Fruit fly (Drosophila melanogaster) whole organism, prepupa: Measurements from ENCODE around the gene Bdbt.

Experiments used
- Blimp-1 ChIP-seq: fragments of 200-800 bp; sonication (Bioruptor generic); optimal IDR thresholded peaks from 3 replicates; lab custom pipeline; 2017; ENCODE audit warnings: missing biosample characterization, missing genetic modification characterization, mild to moderate bottlenecking, moderate library complexity, missing genetic modification reagents
- CG11902 ChIP-seq: fragments of 200-800 bp; sonication (Bioruptor generic); optimal IDR thresholded peaks from 3 replicates; lab custom pipeline; 2016; ENCODE audit warnings: missing biosample characterization, missing genetic modification characterization
- CG16779 ChIP-seq: fragments of 200-800 bp; sonication (Bioruptor generic); optimal IDR thresholded peaks from 3 replicates; lab custom pipeline; 2017; ENCODE audit warnings: missing biosample characterization, mild to moderate bottlenecking, missing genetic modification characterization
- CG3032 ChIP-seq: fragments of 200-800 bp; optimal IDR thresholded peaks from 2 replicates; lab custom pipeline; 2019; ENCODE audit warnings: missing biosample characterization, mild to moderate bottlenecking, missing genetic modification characterization, moderate library complexity
- CG34406 ChIP-seq: fragments of 200-800 bp; sonication (Bioruptor generic); optimal IDR thresholded peaks from 3 replicates; lab custom pipeline; 2016; ENCODE audit warnings: missing biosample characterization, missing genetic modification characterization
- CG4318 ChIP-seq: fragments of 200-800 bp; sonication (Bioruptor generic); optimal IDR thresholded peaks from 3 replicates; lab custom pipeline; 2017; ENCODE audit warnings: missing biosample characterization, mild to moderate bottlenecking, missing genetic modification characterization
- CG6163 ChIP-seq: fragments of 200-800 bp; sonication (Bioruptor generic); IDR thresholded peaks from 3 replicates; pipeline ENCODE4 v1.3.6; 2022; ENCODE audit warnings: missing biosample characterization, missing genetic modification characterization
- CG6276 ChIP-seq: fragments of 200-800 bp; sonication (Bioruptor generic); optimal IDR thresholded peaks from 2 replicates; lab custom pipeline; 2017; ENCODE audit warnings: missing biosample characterization, mild to moderate bottlenecking, missing genetic modification characterization
- CG6854 ChIP-seq: fragments of 200-800 bp; sonication (Bioruptor generic); optimal IDR thresholded peaks from 2 replicates; lab custom pipeline; 2017; ENCODE audit warnings: missing biosample characterization, mild to moderate bottlenecking, missing genetic modification characterization
- CG8119 ChIP-seq: fragments of 200-800 bp; sonication (Bioruptor generic); IDR thresholded peaks from 3 replicates; pipeline ENCODE4 v1.3.6; 2022; ENCODE audit warnings: missing biosample characterization, missing genetic modification characterization
- CG9139 ChIP-seq: fragments of 200-800 bp; sonication (Bioruptor generic); optimal IDR thresholded peaks from 3 replicates; lab custom pipeline; 2017; ENCODE audit warnings: missing biosample characterization, mild to moderate bottlenecking, missing genetic modification characterization
- Eip75B ChIP-seq: fragments of 200-800 bp; sonication (Bioruptor generic); optimal IDR thresholded peaks from 3 replicates; lab custom pipeline; 2016; ENCODE audit warnings: missing biosample characterization, missing genetic modification characterization
- Eip78C ChIP-seq: fragments of 200-800 bp; sonication (Bioruptor generic); peaks from one replicate; lab custom pipeline; 2016; ENCODE audit warnings: missing biosample characterization, missing genetic modification characterization
- Ets21C ChIP-seq: fragments of 200-800 bp; sonication (Bioruptor generic); optimal IDR thresholded peaks from 3 replicates; lab custom pipeline; 2016; ENCODE audit warnings: missing biosample characterization, missing genetic modification characterization
- Hr38 ChIP-seq: sonication (Bioruptor generic); optimal IDR thresholded peaks from 2 replicates; lab custom pipeline; 2016; ENCODE audit warnings: missing biosample characterization, missing genetic modification characterization
- Hr39 ChIP-seq: fragments of 200-800 bp; sonication (Bioruptor generic); optimal IDR thresholded peaks from 2 replicates; lab custom pipeline; 2016; ENCODE audit warnings: missing biosample characterization, missing genetic modification characterization
- Hr4 ChIP-seq: fragments of 200-800 bp; sonication (Bioruptor generic); optimal IDR thresholded peaks from 3 replicates; lab custom pipeline; 2016; ENCODE audit warnings: missing biosample characterization, missing genetic modification characterization
- Met ChIP-seq: fragments of 200-800 bp; sonication (Bioruptor generic); optimal IDR thresholded peaks from 3 replicates; lab custom pipeline; 2016; ENCODE audit warnings: missing biosample characterization, missing genetic modification characterization
- OdsH ChIP-seq: fragments of 200-800 bp; sonication (Bioruptor generic); optimal IDR thresholded peaks from 3 replicates; lab custom pipeline; 2016; ENCODE audit warnings: missing biosample characterization, missing genetic modification characterization
- Smox ChIP-seq: fragments of 200-800 bp; sonication (Bioruptor generic); optimal IDR thresholded peaks from 3 replicates; lab custom pipeline; 2016; ENCODE audit warnings: missing biosample characterization, missing genetic modification characterization
- Sox102F ChIP-seq: fragments of 200-800 bp; sonication (Bioruptor generic); optimal IDR thresholded peaks from 2 replicates; lab custom pipeline; 2016; ENCODE audit warnings: missing biosample characterization, mild to moderate bottlenecking, missing genetic modification characterization
- Sox14 ChIP-seq: fragments of 200-800 bp; sonication (Bioruptor generic); optimal IDR thresholded peaks from 3 replicates; lab custom pipeline; 2016; ENCODE audit warnings: missing biosample characterization, missing genetic modification characterization
- acj6 ChIP-seq: fragments of 200-800 bp; sonication (Bioruptor generic); optimal IDR thresholded peaks from 3 replicates; lab custom pipeline; 2016; ENCODE audit warnings: missing biosample characterization, missing genetic modification characterization
- dac ChIP-seq: fragments of 200-800 bp; sonication (Bioruptor generic); optimal IDR thresholded peaks from 2 replicates; lab custom pipeline; 2017; ENCODE audit warnings: missing biosample characterization, mild to moderate bottlenecking, missing genetic modification characterization
- dsx ChIP-seq: fragments of 200-800 bp; optimal IDR thresholded peaks from 3 replicates; lab custom pipeline; 2019; ENCODE audit warnings: missing biosample characterization, mild to moderate bottlenecking, missing genetic modification characterization, moderate library complexity; ENCODE audit not compliant: poor library complexity, severe bottlenecking
- esn ChIP-seq: fragments of 200-800 bp; sonication (Bioruptor generic); optimal IDR thresholded peaks from 2 replicates; lab custom pipeline; 2016; ENCODE audit warnings: missing biosample characterization, mild to moderate bottlenecking, missing genetic modification characterization, moderate library complexity
- fd59A ChIP-seq: fragments of 200-800 bp; sonication (Bioruptor generic); optimal IDR thresholded peaks from 2 replicates; lab custom pipeline; 2017; ENCODE audit warnings: missing biosample characterization, mild to moderate bottlenecking, missing genetic modification characterization, missing genetic modification reagents
- fkh ChIP-seq: fragments of 200-800 bp; sonication (Bioruptor generic); optimal IDR thresholded peaks from 3 replicates; lab custom pipeline; 2017; ENCODE audit warnings: missing biosample characterization, mild to moderate bottlenecking, missing genetic modification characterization, moderate library complexity
- lz ChIP-seq: fragments of 200-800 bp; sonication (Bioruptor generic); optimal IDR thresholded peaks from 3 replicates; lab custom pipeline; 2016; ENCODE audit warnings: missing biosample characterization, missing genetic modification characterization
- pdm3 ChIP-seq: fragments of 200-800 bp; sonication (Bioruptor generic); optimal IDR thresholded peaks from 3 replicates; lab custom pipeline; 2016; ENCODE audit warnings: missing biosample characterization, missing genetic modification characterization
- ss ChIP-seq, 2 experiments: fragments of 200-800 bp; sonication (Bioruptor generic); optimal IDR thresholded peaks; 2 replicates in 1 of 2; 3 replicates in 1 of 2; lab custom pipeline; 2017 to 2018; ENCODE audit warnings: mild to moderate bottlenecking in 2 of 2, missing biosample characterization in 2 of 2, missing genetic modification characterization in 2 of 2, moderate library complexity in 1 of 2
- svp ChIP-seq: fragments of 200-800 bp; sonication (Bioruptor generic); peaks from one replicate; lab custom pipeline; 2016; ENCODE audit warnings: missing biosample characterization, missing genetic modification characterization

Bdbt gene

DNA sequence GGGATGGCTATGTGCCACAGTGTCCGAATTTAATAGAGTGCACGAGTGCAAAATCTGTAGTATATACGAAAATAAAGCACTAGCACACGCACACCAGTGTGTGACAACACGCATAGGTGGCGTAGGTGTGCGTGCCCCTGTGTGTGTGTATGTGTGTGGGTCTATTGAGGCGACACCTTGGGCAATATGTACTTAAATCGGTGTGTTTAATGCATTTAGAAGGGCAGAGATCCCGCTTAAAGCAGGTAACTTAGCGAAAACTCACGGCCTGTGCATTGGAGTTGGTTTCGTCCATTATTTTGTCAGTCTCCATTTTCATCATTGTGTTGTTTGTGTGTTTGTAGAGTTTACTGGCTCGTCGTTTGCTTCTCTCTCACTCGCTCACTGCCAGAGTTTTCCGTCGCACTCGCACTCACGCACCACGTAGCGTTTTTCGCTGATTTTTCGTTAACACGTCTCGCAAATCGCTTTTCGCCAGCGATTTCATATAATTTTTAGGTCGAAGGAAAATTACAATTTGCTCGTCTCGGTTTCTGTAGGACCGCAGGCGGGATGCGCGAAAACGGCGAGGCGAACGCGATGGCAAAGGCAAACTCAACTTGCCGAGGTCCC lies 8.1 kb upstream of the Bdbt start:
- TF ChIP-seq pdm3 (no peak), acj6 (GFP tag; lab: Kevin White, UChicago) (no peak), Blimp-1 (GFP tag; lab: Kevin White, UChicago) (no peak), dac (GFP tag; lab: Kevin White, UChicago) (no peak), Ets21C (GFP tag; lab: Kevin White, UChicago) (no peak), dsx (GFP tag; lab: Kevin White, UChicago) (no peak), CG6854 (GFP tag; lab: Kevin White, UChicago) (peak; percentile 36), fkh (GFP tag; lab: Kevin White, UChicago) (peak; percentile 34), CG8119 (GFP tag; lab: Robert Waterston, UW) (no peak), Sox102F (no peak), CG16779 (tag; lab: Kevin White, UChicago) (no peak), svp (GFP tag; lab: Kevin White, UChicago) (no peak), CG9139 (no peak), CG11902 (GFP tag; lab: Kevin White, UChicago) (no peak), CG3032 (tag; lab: Kevin White, UChicago) (no peak), CG6276 (no peak), CG34406 (GFP tag; lab: Kevin White, UChicago) (no peak), Eip75B (GFP tag; lab: Kevin White, UChicago) (no peak), Met (GFP tag; lab: Kevin White, UChicago) (no peak), esn (GFP tag; lab: Kevin White, UChicago) (no peak), OdsH (GFP tag; lab: Kevin White, UChicago) (no peak), lz (GFP tag; lab: Kevin White, UChicago) (no peak), Hr39 (GFP tag; lab: Kevin White, UChicago) (no peak), Hr4 (GFP tag; lab: Kevin White, UChicago) (no peak), Eip78C (GFP tag; lab: Kevin White, UChicago) (peak; percentile 62)

DNA sequence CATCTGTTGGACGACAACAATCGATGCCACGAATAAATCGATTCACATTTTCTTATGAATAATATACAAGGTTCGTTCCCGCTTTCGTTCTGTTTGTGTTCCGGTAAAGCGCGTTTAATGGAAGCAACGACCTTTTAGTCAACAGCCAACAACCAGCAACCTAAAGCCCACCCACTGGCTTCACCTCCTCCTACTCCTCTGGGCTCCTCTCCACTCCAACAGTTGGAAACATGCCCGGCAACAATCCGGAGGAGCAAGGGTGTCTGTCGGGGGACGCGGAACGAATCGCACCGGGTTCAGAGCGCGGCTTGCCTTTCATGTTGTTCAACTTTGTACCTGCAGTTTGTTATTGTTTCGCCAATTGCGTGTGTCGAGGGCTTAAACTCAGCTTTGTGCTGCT lies 5.6 kb upstream of the Bdbt start:
- TF ChIP-seq CG6163 (GFP tag; lab: Robert Waterston, UW), result 0 out of 3 replicates have a peak, but pooled peaks have one; percentile 2
- TF ChIP-seq svp (GFP tag; lab: Kevin White, UChicago), result peak; percentile 83
- no peak for TF ChIP-seq CG6854 (GFP tag; lab: Kevin White, UChicago)
- no peak for TF ChIP-seq esn (GFP tag; lab: Kevin White, UChicago)
- no peak for TF ChIP-seq Smox (GFP tag; lab: Kevin White, UChicago)
- peak in 1 of 2 experiments; percentile 15 for TF ChIP-seq ss (GFP tag; optimal IDR thresholded peaks at IDR 0.05; lab: Kevin White, UChicago)
- TF ChIP-seq, all 60 proteins: peak for 3

DNA sequence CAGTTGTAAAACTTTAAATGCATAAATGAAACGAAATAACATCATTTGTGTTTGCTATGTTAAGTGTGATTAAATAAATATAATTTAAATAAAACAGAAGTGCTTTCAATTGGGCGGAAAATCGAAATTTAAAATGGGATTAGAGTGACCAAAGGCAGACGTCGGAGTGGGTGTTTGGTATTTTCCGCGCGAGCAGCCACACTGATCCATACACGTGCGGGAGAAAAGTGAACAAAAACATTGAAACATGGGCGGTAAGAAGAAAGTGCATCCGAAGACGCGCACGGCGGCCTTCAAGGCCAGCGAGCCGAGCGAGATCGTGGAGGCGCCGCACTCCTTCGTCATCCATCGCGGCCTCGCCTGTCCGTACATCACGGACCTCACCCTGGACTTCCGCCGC lies 2.6 kb downstream of the Bdbt start, which contains the start of gene ppan:
Gene ppan (plus strand): TSS at position 198 of the 400 bp plus-strand sequence.
- TF ChIP-seq CG4318 (GFP tag; lab: Kevin White, UChicago), result no peak
- TF ChIP-seq fkh (GFP tag; lab: Kevin White, UChicago), result no peak
- peak; percentile 0 for TF ChIP-seq esn (GFP tag; lab: Kevin White, UChicago)
- no peak for TF ChIP-seq fd59A (GFP tag; lab: Kevin White, UChicago)
- no peak for TF ChIP-seq Sox102F
- no peak for TF ChIP-seq CG8119 (GFP tag; lab: Robert Waterston, UW)
- TF ChIP-seq Sox14 (GFP tag; lab: Kevin White, UChicago), result peak; percentile 47
- TF ChIP-seq Eip78C (GFP tag; lab: Kevin White, UChicago), result peak; percentile 44
- peak; percentile 24 for TF ChIP-seq dsx (GFP tag; lab: Kevin White, UChicago)
- TF ChIP-seq Hr38 (GFP tag; lab: Kevin White, UChicago), result no peak
- no peak for TF ChIP-seq Eip75B (GFP tag; lab: Kevin White, UChicago)
- TF ChIP-seq CG34406 (GFP tag; lab: Kevin White, UChicago), result no peak
- TF ChIP-seq, all 60 proteins: peak for 4
